Fruit fly (Drosophila melanogaster) S2 (cell line): ENCODE measurements around the gene ctp.

Experiments used
- CG8478 ChIP-seq: fragments of >200 bp; optimal IDR thresholded peaks from 2 replicates; lab custom pipeline; 2018
- CTCF ChIP-seq, 2 experiments: fragments of >200 bp; optimal IDR thresholded peaks; 2 replicates each; lab custom pipeline; 2018

ctp gene

DNA sequence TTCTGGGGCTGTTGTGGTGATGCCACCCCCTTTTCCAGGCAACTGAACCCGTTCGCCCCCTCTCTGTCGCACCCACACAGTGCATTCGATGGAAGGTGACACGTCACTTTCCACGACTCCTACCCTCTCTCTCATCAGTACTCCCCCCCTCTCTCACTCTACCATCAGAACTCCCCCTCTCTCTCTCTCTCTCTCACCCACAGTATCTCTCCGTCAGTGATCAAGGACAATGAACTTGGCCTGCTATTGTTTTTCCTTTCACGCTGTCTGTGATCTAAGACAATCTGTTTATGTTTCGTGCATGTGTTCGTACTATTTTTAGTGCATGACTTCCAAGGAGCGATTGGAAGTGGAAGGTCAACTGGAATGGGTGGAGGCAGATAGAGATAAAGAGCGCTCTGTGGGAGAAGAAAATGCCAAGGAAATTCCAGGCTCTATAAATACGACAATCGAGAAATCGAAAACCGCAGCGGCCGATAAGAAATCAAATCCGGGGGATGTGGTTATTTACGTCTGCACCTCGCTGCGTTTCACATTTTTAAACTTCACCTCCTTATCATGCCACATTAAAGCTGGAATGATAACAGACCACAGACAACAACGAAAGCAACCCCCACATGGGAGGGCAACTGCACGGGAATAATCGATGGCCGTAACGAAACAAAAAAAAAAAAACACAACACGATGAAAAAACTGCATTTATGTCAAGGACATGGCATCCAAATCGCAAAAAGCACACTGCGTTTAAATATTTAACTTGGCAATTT lies 9.3 kb upstream of the ctp start:
- no peak for TF ChIP-seq CTCF (optimal IDR thresholded peaks at IDR 0.05; lab: Kevin White, UChicago)
- TF ChIP-seq CG8478 (lab: Kevin White, UChicago), result no peak

dm6 chrX:4678913-4679812 lies 8.4 kb upstream of the ctp start, which contains the start of gene fzr:
fzr (minus strand) TSS chrX:4679537.
- no peak for TF ChIP-seq CTCF (optimal IDR thresholded peaks at IDR 0.05; lab: Kevin White, UChicago)
- no peak for TF ChIP-seq CG8478 (lab: Kevin White, UChicago)

DNA sequence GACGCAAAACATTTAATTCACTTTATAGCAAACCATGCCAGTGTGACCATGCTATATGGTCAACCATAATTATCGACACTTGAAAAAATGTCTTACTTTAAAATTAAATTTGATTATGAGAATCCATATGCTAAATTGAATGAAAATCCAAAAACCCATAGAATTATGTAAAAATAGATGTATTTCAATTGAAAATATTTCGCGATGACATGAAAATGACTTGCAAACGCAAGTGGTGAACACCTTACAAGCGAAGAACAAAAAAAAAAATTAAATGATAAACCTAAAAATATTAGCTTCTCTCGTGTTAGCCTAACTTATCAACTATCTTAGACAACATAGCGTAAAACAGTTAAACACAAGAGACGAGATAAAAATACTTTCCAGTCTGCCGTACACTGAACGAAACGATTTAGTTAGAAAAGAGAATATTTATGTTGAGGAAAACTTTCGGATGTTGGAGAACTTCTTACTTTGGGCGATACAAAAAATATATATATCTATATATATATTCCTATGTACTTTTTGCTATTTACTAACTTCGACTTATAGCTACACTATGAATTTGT lies 7.7 kb upstream of the ctp start:
- no peak for TF ChIP-seq CTCF (optimal IDR thresholded peaks at IDR 0.05; lab: Kevin White, UChicago)
- TF ChIP-seq CG8478 (lab: Kevin White, UChicago), result no peak

DNA sequence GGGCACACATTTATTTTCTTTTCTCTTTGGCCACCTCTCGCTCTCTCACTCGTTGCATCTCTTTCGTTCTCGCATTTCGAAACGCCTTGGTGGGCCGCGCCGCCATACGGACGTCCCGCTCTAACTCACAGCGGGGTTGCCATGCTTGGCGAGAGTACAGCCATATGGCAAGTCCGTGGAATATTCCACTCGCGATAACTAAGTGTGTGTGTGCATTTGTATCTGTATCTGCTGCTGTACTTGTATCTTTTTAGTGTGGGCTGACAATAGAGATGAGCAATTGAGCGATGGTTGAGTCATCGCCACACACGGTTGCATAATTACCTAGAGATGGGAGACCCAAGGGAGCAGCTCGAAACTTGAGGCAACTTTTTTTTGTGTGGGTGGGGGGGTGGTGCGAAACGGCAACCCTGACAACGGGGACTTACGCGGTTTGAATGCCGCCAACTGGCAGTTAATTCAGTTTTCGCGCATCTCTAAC lies 3.1 kb upstream of the ctp start:
- TF ChIP-seq CTCF (optimal IDR thresholded peaks at IDR 0.05; lab: Kevin White, UChicago) (no peak), CG8478 (lab: Kevin White, UChicago) (no peak)

dm6 chrX:4686150-4686549 lies 1.4 kb upstream of the ctp start:
- TF ChIP-seq CG8478 (lab: Kevin White, UChicago) (no peak), CTCF (optimal IDR thresholded peaks at IDR 0.05; lab: Kevin White, UChicago) (no peak)

dm6 chrX:4686723-4687122 lies 877 bp upstream of the ctp start, which contains the start of gene Pp2C1:
Pp2C1 (minus strand) TSS chrX:4686903.
- no peak for TF ChIP-seq CG8478 (lab: Kevin White, UChicago)
- TF ChIP-seq CTCF (optimal IDR thresholded peaks at IDR 0.05; lab: Kevin White, UChicago), result peak in 1 of 2 experiments; percentile 1

DNA sequence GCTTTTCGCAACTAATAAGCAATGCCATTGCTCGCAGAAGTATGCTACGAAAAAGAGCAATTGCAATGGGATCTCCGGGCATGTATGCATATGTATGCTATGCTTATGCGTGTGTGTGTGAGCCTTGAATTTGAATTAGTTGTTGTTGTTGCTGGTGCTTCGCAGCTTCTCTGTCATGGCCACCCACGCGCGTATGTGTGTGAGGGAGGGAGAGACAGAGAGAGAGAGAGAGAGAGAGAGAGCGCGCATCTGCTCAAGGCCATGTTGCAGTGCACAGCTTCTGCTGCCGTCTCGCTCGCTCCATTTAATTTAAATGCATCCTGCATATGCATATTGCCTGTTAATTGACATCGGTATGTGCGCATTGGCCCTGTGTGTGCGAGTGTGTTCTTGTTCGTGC lies 3.2 kb downstream of the ctp start:
- TF ChIP-seq CTCF (optimal IDR thresholded peaks at IDR 0.05; lab: Kevin White, UChicago) (no peak), CG8478 (lab: Kevin White, UChicago) (no peak)

DNA sequence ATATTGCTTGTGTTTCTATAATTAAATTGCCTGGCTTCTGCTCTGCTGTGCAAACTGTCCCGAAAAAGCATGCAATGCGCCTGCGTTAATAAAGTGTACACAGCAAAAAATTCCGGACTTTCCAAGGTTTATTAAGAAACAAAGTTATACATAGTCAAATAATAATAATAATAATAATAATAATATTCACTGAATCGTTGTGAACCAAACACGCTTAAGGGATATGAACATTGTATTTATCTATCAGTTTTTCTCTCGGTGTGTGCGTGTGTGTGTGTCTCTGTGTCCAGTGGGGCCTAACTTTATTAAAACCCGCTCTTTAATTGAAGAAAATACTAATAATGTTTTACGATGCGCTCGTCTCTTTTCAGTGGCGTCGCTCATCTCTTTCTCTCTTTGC lies 3.6 kb downstream of the ctp start:
- TF ChIP-seq CTCF (optimal IDR thresholded peaks at IDR 0.05; lab: Kevin White, UChicago) (no peak), CG8478 (lab: Kevin White, UChicago) (no peak)

DNA sequence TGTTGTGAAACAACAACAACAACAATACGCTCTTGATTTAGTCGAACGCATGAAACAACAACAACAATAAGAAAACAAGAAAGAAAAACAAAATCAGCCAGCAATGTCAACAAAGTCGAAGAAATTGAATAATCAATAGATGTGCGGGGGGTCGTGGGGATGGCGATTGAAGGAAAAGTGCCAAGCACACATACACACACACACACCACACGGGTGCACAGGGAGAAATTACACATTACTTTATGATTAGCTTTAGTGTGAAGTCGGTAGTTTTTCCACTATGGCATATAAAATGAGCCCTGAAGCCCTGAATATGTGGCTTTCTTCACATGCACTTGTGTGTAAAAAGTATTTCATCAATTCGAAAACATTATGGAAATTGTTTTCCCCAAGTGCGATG lies 5.4 kb downstream of the ctp start:
- TF ChIP-seq CG8478 (lab: Kevin White, UChicago), result no peak

DNA sequence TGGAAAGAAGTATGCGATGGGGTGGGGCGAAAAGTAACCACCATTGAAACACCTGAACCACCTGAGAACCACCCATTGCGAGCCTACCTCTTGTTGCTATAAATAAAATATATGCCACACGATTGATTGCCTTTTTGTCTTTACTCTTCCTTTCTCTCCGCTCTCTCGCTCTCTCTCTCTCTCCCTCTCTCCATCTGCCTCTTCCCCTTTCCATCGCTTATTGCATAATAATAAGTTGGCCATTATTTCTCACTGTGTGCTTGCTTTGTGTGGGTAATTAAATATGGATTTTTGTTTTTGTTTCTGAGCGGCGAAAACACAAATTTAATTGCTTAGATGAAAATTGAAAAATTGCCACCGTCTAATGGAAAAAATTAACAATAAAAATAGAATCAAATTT lies 6.5 kb downstream of the ctp start:
- TF ChIP-seq CTCF (optimal IDR thresholded peaks at IDR 0.05; lab: Kevin White, UChicago), result no peak
- TF ChIP-seq CG8478 (lab: Kevin White, UChicago), result no peak

DNA sequence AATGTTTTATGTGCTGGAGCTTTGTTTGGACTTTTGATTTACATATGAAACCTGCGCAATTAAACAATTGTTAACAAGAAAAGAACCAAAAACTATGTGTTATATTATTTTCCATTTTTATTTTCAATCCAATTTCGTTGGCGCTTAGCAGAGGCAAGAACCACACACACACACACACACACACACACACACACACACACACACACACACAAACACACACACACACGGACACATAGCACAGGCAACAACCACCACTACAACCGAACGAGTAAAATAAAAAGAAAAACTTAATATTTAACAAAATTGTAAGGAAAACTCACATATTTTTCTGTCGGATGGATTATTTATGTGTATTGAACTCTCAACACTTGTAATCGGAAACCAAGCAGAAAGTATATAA lies 11.8 kb downstream of the ctp start:
- TF ChIP-seq CG8478 (lab: Kevin White, UChicago), result no peak
- TF ChIP-seq CTCF (optimal IDR thresholded peaks at IDR 0.05; lab: Kevin White, UChicago), result no peak

DNA sequence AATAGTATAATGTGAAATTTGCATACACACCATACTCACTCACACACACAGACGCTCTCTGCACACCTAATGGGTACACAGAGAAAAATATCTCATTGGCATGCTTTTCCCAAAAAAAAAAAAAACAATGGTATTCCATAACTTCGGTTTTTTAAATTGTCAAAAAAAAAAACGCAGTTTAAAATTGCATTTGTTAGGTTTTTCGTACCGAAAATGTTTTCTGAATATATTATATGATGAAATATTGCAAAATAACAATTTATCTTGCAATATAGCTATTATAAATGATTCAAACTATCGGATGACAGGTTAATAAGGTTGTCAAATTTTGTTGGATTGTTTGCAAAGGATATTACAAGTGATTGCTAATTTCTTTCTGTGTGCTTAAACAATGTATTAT lies 12.2 kb downstream of the ctp start:
- TF ChIP-seq CTCF (optimal IDR thresholded peaks at IDR 0.05; lab: Kevin White, UChicago), result no peak
- TF ChIP-seq CG8478 (lab: Kevin White, UChicago), result no peak

DNA sequence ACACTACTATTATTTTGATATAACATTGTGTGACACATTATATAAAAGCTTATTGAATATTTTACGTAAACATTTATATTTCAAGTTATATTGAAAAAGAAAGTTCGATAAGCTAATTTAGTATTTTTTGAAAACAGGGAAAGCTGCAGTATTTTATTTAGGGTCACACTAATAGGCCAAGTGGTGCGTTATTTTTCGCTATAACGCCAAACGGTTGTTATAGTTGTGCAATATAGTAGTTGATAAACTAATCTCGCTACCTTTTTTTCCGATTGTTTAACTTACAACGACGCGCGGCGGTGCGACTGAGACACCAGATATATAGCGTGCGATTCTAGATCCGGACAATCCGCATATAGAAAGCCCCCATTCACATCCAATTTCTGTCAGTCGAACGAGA lies 14.5 kb downstream of the ctp start, which contains the start of gene Pdha:
TSS of gene Pdha (plus strand) at position 167 of the 400 bp plus-strand sequence.
- no peak for TF ChIP-seq CTCF (optimal IDR thresholded peaks at IDR 0.05; lab: Kevin White, UChicago)
- no peak for TF ChIP-seq CG8478 (lab: Kevin White, UChicago)

DNA sequence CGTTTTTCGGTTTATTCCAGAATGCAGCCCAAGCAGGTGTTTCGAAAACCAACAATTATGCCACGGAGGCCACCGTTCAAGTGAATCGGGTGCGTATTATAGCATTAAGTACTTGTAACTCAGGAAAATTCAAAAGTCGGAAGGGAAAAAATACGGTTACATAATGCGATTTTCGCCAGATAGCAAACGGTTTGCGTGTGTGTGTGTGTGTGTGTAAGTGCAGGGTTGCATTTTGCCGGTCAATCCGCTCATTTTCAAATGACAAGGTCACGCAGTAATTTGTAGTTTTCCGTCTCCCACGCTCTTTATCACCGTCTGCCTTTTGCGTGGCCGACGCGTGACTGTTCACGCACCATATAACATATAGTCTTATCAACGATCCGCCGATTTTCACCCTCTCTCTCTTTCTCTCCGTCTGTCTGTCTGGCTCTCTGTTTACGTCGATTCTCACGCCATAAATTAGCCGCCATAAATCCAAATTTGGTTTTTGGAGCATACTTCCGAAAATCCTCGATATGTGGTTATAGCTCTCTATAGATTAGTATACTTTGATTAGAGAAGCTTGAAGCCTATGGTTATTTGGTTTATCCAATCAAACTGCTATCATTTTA lies 15.3 kb downstream of the ctp start:
- no peak for TF ChIP-seq CG8478 (lab: Kevin White, UChicago)
- TF ChIP-seq CTCF (optimal IDR thresholded peaks at IDR 0.05; lab: Kevin White, UChicago), result no peak
